Worm (Caenorhabditis elegans): ENCODE results near the gene ugt-47.

ce11 chrV:10058748-10059147 is 39.6 kb downstream of the ugt-47 start:
- no peak for TF ChIP-seq ama-1 (optimal IDR thresholded peaks at IDR 0.05)
- no peak for TF ChIP-seq hmbx-1 (tag; optimal IDR thresholded peaks at IDR 0.05)
- TF ChIP-seq hmg-4 (GFP tag; optimal IDR thresholded peaks at IDR 0.05), result no peak
- no peak for TF ChIP-seq tbx-37 (GFP tag; conservative IDR thresholded peaks at IDR 0.05)
- no peak for TF ChIP-seq ceh-36 (tag; optimal IDR thresholded peaks at IDR 0.05)
- TF ChIP-seq F13C5.2 (tag; optimal IDR thresholded peaks at IDR 0.05), result no peak
- TF ChIP-seq scrt-1 (GFP tag; IDR thresholded peaks at IDR 0.05), result no peak
- TF ChIP-seq ets-7 (tag; optimal IDR thresholded peaks at IDR 0.05), result no peak
- no peak for TF ChIP-seq aly-1 (tag; optimal IDR thresholded peaks at IDR 0.05)
- TF ChIP-seq sea-1 (GFP tag; conservative IDR thresholded peaks at IDR 0.05), result no peak
- no peak for TF ChIP-seq B0310.2 (tag; optimal IDR thresholded peaks at IDR 0.05)

Measured in whole organism, early embryonic.